Worm (Caenorhabditis elegans): ENCODE results near the gene Y11D7A.3.

DNA sequence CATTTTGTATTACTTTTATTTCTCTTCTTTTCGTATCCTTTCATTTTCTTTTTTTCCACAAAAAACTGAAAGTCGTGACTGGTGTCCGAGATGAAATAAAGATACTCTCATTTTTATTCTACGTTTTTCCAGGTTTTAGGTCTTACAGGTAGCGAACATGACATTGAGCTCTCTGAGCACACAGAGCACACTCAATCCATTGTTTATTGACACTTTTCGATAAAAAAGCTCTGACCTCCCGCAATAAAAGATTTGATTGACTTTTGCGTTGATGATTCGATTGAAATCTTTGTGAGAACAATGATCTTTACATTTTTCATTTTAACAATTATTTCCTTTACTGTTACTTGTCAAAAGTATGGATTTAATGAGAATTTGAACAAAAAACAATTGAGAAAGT is 20.8 kb upstream of the Y11D7A.3 start, which contains the start of gene C46C2.6:
- TF ChIP-seq aptf-2 (GFP tag; conservative IDR thresholded peaks at IDR 0.05) (no peak), nhr-179 (tag; optimal IDR thresholded peaks at IDR 0.05) (no peak), F49E8.2 (tag; optimal IDR thresholded peaks at IDR 0.05; ENCODE audit: insufficient read depth) (no peak), attf-3 (GFP tag; conservative IDR thresholded peaks at IDR 0.05) (no peak), egrh-3 (GFP tag; IDR thresholded peaks at IDR 0.05) (no peak)

Measured in whole organism, young adult.